Worm (Caenorhabditis elegans): Measurements from ENCODE around the gene nhr-112.

- TF ChIP-seq lsy-2 (tag; optimal IDR thresholded peaks at IDR 0.05): no peak
- no peak for TF ChIP-seq snpc-4 (tag; optimal IDR thresholded peaks at IDR 0.05)
- no peak for TF ChIP-seq ZK546.5 (tag; optimal IDR thresholded peaks at IDR 0.05)
- no peak for TF ChIP-seq aly-2 (tag; optimal IDR thresholded peaks at IDR 0.05)
- no peak for TF ChIP-seq lin-39 (tag; optimal IDR thresholded peaks at IDR 0.05)
- no peak for TF ChIP-seq nhr-12 (tag; optimal IDR thresholded peaks at IDR 0.05)
- no peak for TF ChIP-seq ceh-16 (tag; optimal IDR thresholded peaks at IDR 0.05)
Observed at ce11 chrV:16739100-16739499, 15.5 kb upstream of the nhr-112 start, which contains the start of the genes clec-29 and clec-39.

Measured in whole organism, L2 larva.